Fruit fly (Drosophila melanogaster) whole organism, pupa: ENCODE measurements around the gene RNF220.
A peak's percentile ranks its signal among the peaks of the same experiment; 100 is the strongest.

Experiments
- CG14655 ChIP-seq: fragments of 200-800 bp; sonication (Bioruptor generic); optimal IDR thresholded peaks from 3 replicates; lab custom pipeline; 2017; ENCODE audit warnings: mild to moderate bottlenecking, missing biosample characterization, missing genetic modification reagents, missing genetic modification characterization
- CG15710 ChIP-seq: fragments of 200-800 bp; sonication (Bioruptor generic); optimal IDR thresholded peaks from 2 replicates; lab custom pipeline; 2018; ENCODE audit warnings: missing biosample characterization, mild to moderate bottlenecking, missing genetic modification characterization, moderate library complexity
- CG17806 ChIP-seq: fragments of 200-800 bp; sonication (Bioruptor generic); optimal IDR thresholded peaks from 2 replicates; lab custom pipeline; 2018; ENCODE audit warnings: missing biosample characterization, mild to moderate bottlenecking, missing genetic modification characterization, moderate library complexity
- CG8159 ChIP-seq: fragments of 200-800 bp; sonication (Bioruptor generic); optimal IDR thresholded peaks from 3 replicates; lab custom pipeline; 2018; ENCODE audit warnings: missing biosample characterization, mild to moderate bottlenecking, missing genetic modification characterization, moderate library complexity
- rn ChIP-seq: fragments of 200-800 bp; sonication (Bioruptor generic); IDR thresholded peaks from 2 replicates; pipeline ENCODE4 v1.3.6; 2022; ENCODE audit warnings: missing biosample characterization, missing genetic modification characterization

dm6 chr3R:22753895-22754774, 27.9 kb upstream of the RNF220 start:
- TF ChIP-seq rn (GFP tag; lab: Robert Waterston, UW) (no peak), CG14655 (GFP tag; lab: Kevin White, UChicago) (peak; percentile 58), CG15710 (tag; lab: Kevin White, UChicago) (no peak), CG17806 (tag; lab: Kevin White, UChicago) (no peak), CG8159 (tag; lab: Kevin White, UChicago) (no peak)
